Worm (Caenorhabditis elegans): ENCODE results near the gene cam-1.

Gene cam-1

ce11 chrII:9284358-9285170 is 25.5 kb downstream of the cam-1 start (continued):
- TF ChIP-seq lin-26 (GFP tag; IDR thresholded peaks at IDR 0.05): peak; percentile 68
- TF ChIP-seq ceh-79 (tag; optimal IDR thresholded peaks at IDR 0.05): no peak
- TF ChIP-seq F55B11.4 (tag; optimal IDR thresholded peaks at IDR 0.05; ENCODE audit: borderline replicate concordance, insufficient read depth): no peak
- TF ChIP-seq tbx-9 (tag; optimal IDR thresholded peaks at IDR 0.05; ENCODE audit: borderline replicate concordance): no peak
- peak; percentile 19 for TF ChIP-seq ZK185.1 (tag; optimal IDR thresholded peaks at IDR 0.05; ENCODE audit: poor library complexity, severe bottlenecking)
- no peak for TF ChIP-seq T26A5.8 (tag; optimal IDR thresholded peaks at IDR 0.05)
- TF ChIP-seq madf-3 (GFP tag; IDR thresholded peaks at IDR 0.05): no peak
- TF ChIP-seq let-607 (tag; optimal IDR thresholded peaks at IDR 0.05): no peak
- no peak for TF ChIP-seq F10E7.11 (tag; optimal IDR thresholded peaks at IDR 0.05)
- TF ChIP-seq unc-62 (GFP tag; optimal IDR thresholded peaks at IDR 0.05): no peak
- 0 out of 2 replicates have a peak, but pooled peaks have one; percentile 43 for TF ChIP-seq zfh-2 (GFP tag; conservative IDR thresholded peaks at IDR 0.05)
- TF ChIP-seq D2030.7 (GFP tag; IDR thresholded peaks at IDR 0.05): no peak
- no peak for TF ChIP-seq ceh-100 (GFP tag; IDR thresholded peaks at IDR 0.05)
- TF ChIP-seq lin-35 (GFP tag; optimal IDR thresholded peaks at IDR 0.05): no peak
- no peak for TF ChIP-seq ztf-6 (GFP tag; IDR thresholded peaks at IDR 0.05)
- no peak for TF ChIP-seq pha-4 (tag; optimal IDR thresholded peaks at IDR 0.05)
- peak; percentile 11 for TF ChIP-seq nhr-80 (tag; optimal IDR thresholded peaks at IDR 0.05)
- TF ChIP-seq Y95B8A.8 (GFP tag; IDR thresholded peaks at IDR 0.05): no peak
- no peak for TF ChIP-seq ztf-26 (tag; optimal IDR thresholded peaks at IDR 0.05)
- no peak for TF ChIP-seq xnd-1 (tag; optimal IDR thresholded peaks at IDR 0.05)
- no peak for TF ChIP-seq ceh-58 (GFP tag; IDR thresholded peaks at IDR 0.05)
- TF ChIP-seq madf-10 (tag; optimal IDR thresholded peaks at IDR 0.05): peak; percentile 64
- TF ChIP-seq ceh-40 (GFP tag; IDR thresholded peaks at IDR 0.05): no peak
- no peak for TF ChIP-seq dpff-1 (tag; optimal IDR thresholded peaks at IDR 0.05)
- TF ChIP-seq hlh-12 (tag; optimal IDR thresholded peaks at IDR 0.05): no peak
- TF ChIP-seq efl-1 (GFP tag; optimal IDR thresholded peaks at IDR 0.05): no peak

DNA sequence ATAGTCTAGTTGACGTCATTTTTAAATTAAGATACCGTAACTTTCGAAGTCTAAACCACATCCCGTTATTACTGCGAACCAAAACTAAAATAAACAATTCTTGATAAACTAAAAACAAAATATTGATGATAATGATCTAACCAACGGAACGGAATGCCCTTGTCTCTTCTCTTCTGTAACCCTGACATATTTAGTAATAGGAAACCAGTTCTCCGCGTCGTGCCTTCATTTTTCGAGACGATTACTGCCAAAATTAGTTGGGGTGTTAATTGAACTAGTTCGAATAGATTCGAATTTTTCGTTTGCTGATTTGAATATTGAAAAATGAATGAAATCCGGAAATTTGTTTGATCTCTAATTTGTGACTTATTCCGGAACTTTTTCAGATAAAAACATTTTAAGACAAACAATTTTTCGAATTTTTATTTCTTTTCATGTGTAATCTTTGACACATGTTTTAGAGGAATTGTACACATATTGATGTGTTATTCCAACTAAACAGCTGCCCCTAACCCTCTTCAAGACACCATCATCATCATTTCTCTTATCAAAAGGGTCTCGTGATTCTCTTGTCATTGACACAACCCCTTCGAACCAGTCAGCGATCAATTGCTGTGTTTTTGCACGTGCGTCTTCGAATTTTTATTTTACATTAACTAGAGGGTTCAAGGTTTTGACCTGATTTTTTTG is 26.3 kb downstream of the cam-1 start:
- TF ChIP-seq chd-7 (tag; optimal IDR thresholded peaks at IDR 0.05) (peak; percentile 60), F55B11.4 (tag; optimal IDR thresholded peaks at IDR 0.05; ENCODE audit: borderline replicate concordance, insufficient read depth) (no peak), mxl-1 (tag; optimal IDR thresholded peaks at IDR 0.05) (no peak), tbp1 (GFP tag; optimal IDR thresholded peaks at IDR 0.05) (peak; percentile 12), nfyb-1 (GFP tag; IDR thresholded peaks at IDR 0.05) (peak; percentile 82), repo-1 (tag; optimal IDR thresholded peaks at IDR 0.05) (peak; percentile 1), ceh-27 (GFP tag; optimal IDR thresholded peaks at IDR 0.05) (peak; percentile 8), somi-1 (GFP tag; optimal IDR thresholded peaks at IDR 0.05) (peak; percentile 68), F22D6.2 (tag; optimal IDR thresholded peaks at IDR 0.05) (peak; percentile 36), B0336.3 (GFP tag; IDR thresholded peaks at IDR 0.05) (peak; percentile 73; the same call in 1 of the 2 replicates), lin-40 (tag; optimal IDR thresholded peaks at IDR 0.05) (peak; percentile 42), unc-62 (GFP tag; optimal IDR thresholded peaks at IDR 0.05) (peak; percentile 86), hsf-1 (GFP tag; IDR thresholded peaks at IDR 0.05) (no peak), dpff-1 (tag; optimal IDR thresholded peaks at IDR 0.05) (no peak), madf-10 (tag; optimal IDR thresholded peaks at IDR 0.05) (peak; percentile 30), let-607 (tag; optimal IDR thresholded peaks at IDR 0.05) (peak in 1 of 2 experiments; percentile 73), D2030.7 (GFP tag; IDR thresholded peaks at IDR 0.05) (no peak), C06A6.2 (GFP tag; conservative IDR thresholded peaks at IDR 0.05) (0 out of 2 replicates have a peak, but pooled peaks have one; percentile 26), nfya-2 (GFP tag; IDR thresholded peaks at IDR 0.05) (no peak), lir-1 (GFP tag; conservative IDR thresholded peaks at IDR 0.05) (no peak), tbx-9 (tag; optimal IDR thresholded peaks at IDR 0.05; ENCODE audit: borderline replicate concordance) (no peak), K11D2.4 (GFP tag; IDR thresholded peaks at IDR 0.05) (peak; percentile 28; the same call in 1 of the 2 replicates), F37B4.10 (GFP tag; IDR thresholded peaks at IDR 0.05) (no peak), hrde-1 (tag; optimal IDR thresholded peaks at IDR 0.05; ENCODE audit: borderline replicate concordance) (no peak), Y53G8AR.9 (GFP tag; conservative IDR thresholded peaks at IDR 0.05) (peak; percentile 21; the same call in 1 of the 2 replicates), nhr-27 (tag; optimal IDR thresholded peaks at IDR 0.05) (no peak), pha-4 (tag; optimal IDR thresholded peaks at IDR 0.05) (no peak)

Data from whole organism, young adult.